Worm (Caenorhabditis elegans): ENCODE measurements around the gene pro-1.

pro-1 gene

ce11 chrII:10579655-10580054 is 37.9 kb upstream of the pro-1 start, which contains the start of gene dohh-1:
TSS of gene dohh-1 (plus strand) at chrII:10579955.
- TF ChIP-seq zip-5 (tag; optimal IDR thresholded peaks at IDR 0.05) (no peak), che-1 (tag; optimal IDR thresholded peaks at IDR 0.05) (no peak), lin-11 (tag; optimal IDR thresholded peaks at IDR 0.05) (no peak), hlh-13 (GFP tag; optimal IDR thresholded peaks at IDR 0.05) (no peak), madf-2 (tag; optimal IDR thresholded peaks at IDR 0.05) (no peak), odd-2 (tag; optimal IDR thresholded peaks at IDR 0.05) (no peak), ahr-1 (tag; optimal IDR thresholded peaks at IDR 0.05) (no peak)

- TF ChIP-seq pax-1 (tag; optimal IDR thresholded peaks at IDR 0.05) (no peak), tbx-2 (tag; optimal IDR thresholded peaks at IDR 0.05) (no peak), C08G9.2 (tag; optimal IDR thresholded peaks at IDR 0.05) (no peak), fkh-10 (GFP tag; optimal IDR thresholded peaks at IDR 0.05) (no peak), ama-1 (optimal IDR thresholded peaks at IDR 0.05) (no peak), ttx-3 (tag; optimal IDR thresholded peaks at IDR 0.05) (no peak), ceh-48 (tag; optimal IDR thresholded peaks at IDR 0.05) (no peak), F13H6.1 (tag; optimal IDR thresholded peaks at IDR 0.05) (no peak)
Observed at ce11 chrII:10578843-10579430, 37.1 kb upstream of the pro-1 start, which contains the start of gene rpb-6. TSS of gene rpb-6 (plus strand) at chrII:10579380.

ce11 chrII:10574177-10574576 is 32.4 kb upstream of the pro-1 start:
- TF ChIP-seq hlh-30 (tag; optimal IDR thresholded peaks at IDR 0.05; ENCODE audit: insufficient read depth) (no peak), sox-4 (tag; optimal IDR thresholded peaks at IDR 0.05) (no peak), ceh-19 (GFP tag; optimal IDR thresholded peaks at IDR 0.05) (no peak), odd-2 (tag; optimal IDR thresholded peaks at IDR 0.05) (no peak), ceh-6 (GFP tag; optimal IDR thresholded peaks at IDR 0.05) (no peak), ceh-30 (tag; optimal IDR thresholded peaks at IDR 0.05) (no peak), elt-4 (tag; optimal IDR thresholded peaks at IDR 0.05) (no peak), hlh-6 (tag; optimal IDR thresholded peaks at IDR 0.05) (no peak), ceh-9 (tag; optimal IDR thresholded peaks at IDR 0.05) (no peak), hlh-13 (GFP tag; optimal IDR thresholded peaks at IDR 0.05) (no peak), pros-1 (tag; optimal IDR thresholded peaks at IDR 0.05) (no peak), npax-4 (tag; optimal IDR thresholded peaks at IDR 0.05) (no peak), ceh-24 (tag; optimal IDR thresholded peaks at IDR 0.05) (no peak), eyg-1 (tag; optimal IDR thresholded peaks at IDR 0.05) (no peak), hlh-15 (tag; optimal IDR thresholded peaks at IDR 0.05) (no peak), che-1 (tag; optimal IDR thresholded peaks at IDR 0.05) (no peak), ceh-34 (tag; optimal IDR thresholded peaks at IDR 0.05) (no peak), zip-5 (tag; optimal IDR thresholded peaks at IDR 0.05) (no peak), fax-1 (tag; optimal IDR thresholded peaks at IDR 0.05) (no peak), hlh-8 (tag; optimal IDR thresholded peaks at IDR 0.05) (no peak)

- TF ChIP-seq pha-4 (tag; optimal IDR thresholded peaks at IDR 0.05), result no peak
Observed at ce11 chrII:10571967-10572366, 30.2 kb upstream of the pro-1 start, which contains the start of gene C06A1.3. TSS of gene C06A1.3 (plus strand) at chrII:10572267.

- TF ChIP-seq mec-3 (tag; optimal IDR thresholded peaks at IDR 0.05; ENCODE audit: borderline replicate concordance), result no peak
- TF ChIP-seq ceh-48 (tag; optimal IDR thresholded peaks at IDR 0.05), result no peak
- no peak for TF ChIP-seq ceh-24 (tag; optimal IDR thresholded peaks at IDR 0.05)
- no peak for TF ChIP-seq npax-4 (tag; optimal IDR thresholded peaks at IDR 0.05)
Observed at ce11 chrII:10570302-10570701, 28.5 kb upstream of the pro-1 start, which contains the start of gene txt-13. TSS of gene txt-13 (plus strand) at chrII:10570602.

- TF ChIP-seq npax-4 (tag; optimal IDR thresholded peaks at IDR 0.05), result no peak
- peak; percentile 13 for TF ChIP-seq unc-55 (GFP tag; optimal IDR thresholded peaks at IDR 0.05)
- TF ChIP-seq mec-3 (tag; optimal IDR thresholded peaks at IDR 0.05; ENCODE audit: borderline replicate concordance), result no peak
Observed at ce11 chrII:10569498-10569897, 27.7 kb upstream of the pro-1 start.
